Fruit fly (Drosophila melanogaster) whole organism, prepupa: Measurements from ENCODE around the gene Rhau.

Source experiments
- CG16779 ChIP-seq: fragments of 200-800 bp; sonication (Bioruptor generic); optimal IDR thresholded peaks from 3 replicates; lab custom pipeline; 2017; ENCODE audit warnings: missing biosample characterization, mild to moderate bottlenecking, missing genetic modification characterization
- Ets96B ChIP-seq: fragments of 200-800 bp; optimal IDR thresholded peaks from 2 replicates; lab custom pipeline; 2019; ENCODE audit warnings: missing biosample characterization, mild to moderate bottlenecking, missing genetic modification characterization, moderate library complexity
- Gug ChIP-seq: fragments of 200-800 bp; sonication (Bioruptor generic); IDR thresholded peaks from 2 replicates; pipeline ENCODE4 v1.3.6; 2022; ENCODE audit warnings: missing biosample characterization, missing genetic modification characterization
- acj6 ChIP-seq: fragments of 200-800 bp; sonication (Bioruptor generic); optimal IDR thresholded peaks from 3 replicates; lab custom pipeline; 2016; ENCODE audit warnings: missing biosample characterization, missing genetic modification characterization
- fkh ChIP-seq: fragments of 200-800 bp; sonication (Bioruptor generic); optimal IDR thresholded peaks from 3 replicates; lab custom pipeline; 2017; ENCODE audit warnings: missing biosample characterization, mild to moderate bottlenecking, missing genetic modification characterization, moderate library complexity
- lz ChIP-seq: fragments of 200-800 bp; sonication (Bioruptor generic); optimal IDR thresholded peaks from 3 replicates; lab custom pipeline; 2016; ENCODE audit warnings: missing biosample characterization, missing genetic modification characterization
- spab ChIP-seq: fragments of 200-800 bp; sonication (Bioruptor generic); optimal IDR thresholded peaks from 2 replicates; lab custom pipeline; 2017; ENCODE audit warnings: missing biosample characterization, mild to moderate bottlenecking, missing genetic modification characterization, missing genetic modification reagents
- ss ChIP-seq, 2 experiments: fragments of 200-800 bp; sonication (Bioruptor generic); optimal IDR thresholded peaks; 2 replicates in 1 of 2; 3 replicates in 1 of 2; lab custom pipeline; 2017 to 2018; ENCODE audit warnings: mild to moderate bottlenecking in 2 of 2, missing biosample characterization in 2 of 2, missing genetic modification characterization in 2 of 2, moderate library complexity in 1 of 2
- svp ChIP-seq: fragments of 200-800 bp; sonication (Bioruptor generic); peaks from one replicate; lab custom pipeline; 2016; ENCODE audit warnings: missing biosample characterization, missing genetic modification characterization

dm6 chr2L:20716712-20717111, 41.1 kb downstream of the Rhau start:
- no peak for TF ChIP-seq svp (GFP tag; lab: Kevin White, UChicago)
- peak; percentile 1 for TF ChIP-seq acj6
- no peak for TF ChIP-seq fkh (GFP tag; lab: Kevin White, UChicago)
- no peak for TF ChIP-seq ss (GFP tag; optimal IDR thresholded peaks at IDR 0.05; lab: Kevin White, UChicago)
- TF ChIP-seq CG16779 (tag; lab: Kevin White, UChicago) = no peak
- TF ChIP-seq lz = no peak
- no peak for TF ChIP-seq spab
- no peak for TF ChIP-seq Gug
- TF ChIP-seq Ets96B (tag; lab: Kevin White, UChicago) = peak; percentile 32
